Fruit fly (Drosophila melanogaster) whole organism, embryonic: ENCODE data around the gene CG12075.
A peak's percentile ranks its signal among the peaks of the same experiment; 100 is the strongest.

Source experiments
- Abd-B ChIP-seq: fragments of 200-800 bp; sonication (Bioruptor generic); optimal IDR thresholded peaks from 2 replicates; lab custom pipeline; 2018; ENCODE audit warnings: missing biosample characterization, mild to moderate bottlenecking, missing genetic modification characterization, moderate library complexity
- CG13287 ChIP-seq: fragments of 200-800 bp; sonication (Bioruptor generic); IDR thresholded peaks from 2 replicates; pipeline ENCODE4 v1.3.6; 2022; ENCODE audit warnings: missing biosample characterization, missing genetic modification characterization; ENCODE audit not compliant: partially characterized antibody
- CG15479 ChIP-seq: fragments of 200-800 bp; sonication (Bioruptor generic); optimal IDR thresholded peaks from 3 replicates; lab custom pipeline; 2019; ENCODE audit warnings: missing biosample characterization, mild to moderate bottlenecking, missing genetic modification characterization, moderate library complexity
- CG15514 ChIP-seq: fragments of 200-800 bp; sonication (Bioruptor generic); optimal IDR thresholded peaks from 3 replicates; lab custom pipeline; 2017; ENCODE audit warnings: missing biosample characterization, missing genetic modification characterization, mild to moderate bottlenecking, moderate library complexity, missing genetic modification reagents
- CG16813 ChIP-seq: fragments of 200-800 bp; sonication (Bioruptor generic); IDR thresholded peaks from 3 replicates; pipeline ENCODE4 v1.3.6; 2022; ENCODE audit warnings: missing biosample characterization, missing genetic modification characterization; ENCODE audit not compliant: partially characterized antibody
- CG17359 ChIP-seq: fragments of 200-800 bp; sonication (Bioruptor generic); optimal IDR thresholded peaks from 3 replicates; lab custom pipeline; 2018; ENCODE audit warnings: missing biosample characterization, mild to moderate bottlenecking, missing genetic modification characterization, moderate library complexity
- CG2116 ChIP-seq: fragments of 200-800 bp; sonication (Bioruptor generic); optimal IDR thresholded peaks from 3 replicates; lab custom pipeline; 2018; ENCODE audit warnings: missing biosample characterization, mild to moderate bottlenecking, missing genetic modification characterization
- CG2129 ChIP-seq: fragments of 200-800 bp; sonication (Bioruptor generic); IDR thresholded peaks from 2 replicates; pipeline ENCODE4 v1.3.6; 2022; ENCODE audit warnings: missing biosample characterization, missing genetic modification characterization; ENCODE audit not compliant: partially characterized antibody
- CG34224 ChIP-seq: fragments of 200-800 bp; sonication (Bioruptor generic); IDR thresholded peaks from 3 replicates; pipeline ENCODE4 v1.3.6; 2022; ENCODE audit warnings: missing biosample characterization, missing genetic modification characterization; ENCODE audit not compliant: partially characterized antibody
- CG34422 ChIP-seq: fragments of 200-800 bp; sonication (Bioruptor generic); IDR thresholded peaks from 3 replicates; pipeline ENCODE4 v1.3.6; 2022; ENCODE audit warnings: missing biosample characterization, missing genetic modification characterization
- CG3847 ChIP-seq: fragments of 200-800 bp; sonication (Bioruptor generic); IDR thresholded peaks from 2 replicates; pipeline ENCODE4 v1.3.6; 2022; ENCODE audit warnings: missing biosample characterization, missing genetic modification characterization
- CG3995 ChIP-seq: fragments of 200-800 bp; sonication (Bioruptor generic); optimal IDR thresholded peaks from 3 replicates; lab custom pipeline; 2016; ENCODE audit warnings: missing biosample characterization, missing genetic modification characterization
- CG42726 ChIP-seq: fragments of 200-800 bp; sonication (Bioruptor generic); IDR thresholded peaks from 2 replicates; pipeline ENCODE4 v1.3.6; 2022; ENCODE audit warnings: missing biosample characterization, missing genetic modification characterization; ENCODE audit not compliant: partially characterized antibody
- CG6654 ChIP-seq: fragments of 200-800 bp; sonication (Bioruptor generic); optimal IDR thresholded peaks from 2 replicates; lab custom pipeline; 2017; ENCODE audit warnings: missing biosample characterization, mild to moderate bottlenecking, missing genetic modification characterization
- CG6689 ChIP-seq: fragments of 200-800 bp; sonication (Bioruptor generic); IDR thresholded peaks from 2 replicates; pipeline ENCODE4 v1.3.6; 2022; ENCODE audit warnings: missing biosample characterization, missing genetic modification characterization
- CG6791 ChIP-seq: fragments of 200-800 bp; sonication (Bioruptor generic); IDR thresholded peaks from 3 replicates; pipeline ENCODE4 v1.3.6; 2022; ENCODE audit warnings: missing biosample characterization, missing genetic modification characterization; ENCODE audit not compliant: partially characterized antibody
- CG8388 ChIP-seq: fragments of 200-800 bp; sonication (Bioruptor generic); optimal IDR thresholded peaks from 2 replicates; lab custom pipeline; 2019; ENCODE audit warnings: missing biosample characterization, mild to moderate bottlenecking, missing genetic modification characterization, moderate library complexity
- CG9437 ChIP-seq: fragments of 200-800 bp; sonication (Bioruptor generic); optimal IDR thresholded peaks from 2 replicates; lab custom pipeline; 2018; ENCODE audit warnings: missing biosample characterization, mild to moderate bottlenecking, missing genetic modification characterization
- CG9609 ChIP-seq: fragments of 200-800 bp; sonication (Bioruptor generic); optimal IDR thresholded peaks from 3 replicates; lab custom pipeline; 2016; ENCODE audit warnings: missing biosample characterization, missing genetic modification characterization
- Doc3 ChIP-seq: fragments of 200-800 bp; sonication (Bioruptor generic); IDR thresholded peaks from 3 replicates; pipeline ENCODE4 v1.3.6; 2022; ENCODE audit warnings: missing biosample characterization, missing genetic modification characterization; ENCODE audit not compliant: partially characterized antibody
- Dp ChIP-seq: fragments of 200-800 bp; sonication (Bioruptor generic); optimal IDR thresholded peaks from 2 replicates; lab custom pipeline; 2018; ENCODE audit warnings: missing biosample characterization, mild to moderate bottlenecking, missing genetic modification characterization, moderate library complexity
- Dref ChIP-seq: fragments of 200-800 bp; sonication (Bioruptor generic); IDR thresholded peaks from 2 replicates; pipeline ENCODE4 v1.3.6; 2022; ENCODE audit warnings: missing biosample characterization, missing genetic modification characterization
- E2f2 ChIP-seq: fragments of 200-800 bp; sonication (Bioruptor generic); IDR thresholded peaks from 2 replicates; pipeline ENCODE4 v1.3.6; 2022; ENCODE audit warnings: missing biosample characterization, missing genetic modification characterization
- Elba2 ChIP-seq: fragments of 200-800 bp; sonication (Bioruptor generic); optimal IDR thresholded peaks from 3 replicates; lab custom pipeline; 2016; ENCODE audit warnings: missing biosample characterization, missing genetic modification characterization
- HLH4C ChIP-seq: fragments of 200-800 bp; sonication (Bioruptor generic); IDR thresholded peaks from 3 replicates; pipeline ENCODE4 v1.3.6; 2022; ENCODE audit warnings: missing biosample characterization, missing genetic modification characterization; ENCODE audit not compliant: partially characterized antibody
- MBD-R2 ChIP-seq: fragments of 200-800 bp; sonication (Bioruptor generic); IDR thresholded peaks from 2 replicates; pipeline ENCODE4 v1.3.6; 2022; ENCODE audit warnings: missing biosample characterization, missing genetic modification characterization
- Scr ChIP-seq: fragments of 200-800 bp; sonication (Bioruptor generic); IDR thresholded peaks from 2 replicates; pipeline ENCODE4 v1.3.6; 2022; ENCODE audit warnings: missing biosample characterization, missing genetic modification characterization; ENCODE audit not compliant: partially characterized antibody
- Sry-δ ChIP-seq: fragments of 200-800 bp; sonication (Bioruptor generic); optimal IDR thresholded peaks from 2 replicates; lab custom pipeline; 2016; ENCODE audit warnings: missing biosample characterization, missing genetic modification characterization
- amos ChIP-seq: fragments of 200-800 bp; sonication (Bioruptor generic); IDR thresholded peaks from 2 replicates; pipeline ENCODE4 v1.3.6; 2022; ENCODE audit warnings: missing biosample characterization, missing genetic modification characterization; ENCODE audit not compliant: partially characterized antibody
- ato ChIP-seq: fragments of 200-800 bp; sonication (Bioruptor generic); IDR thresholded peaks from 2 replicates; pipeline ENCODE4 v1.3.6; 2022; ENCODE audit warnings: missing biosample characterization, missing genetic modification characterization; ENCODE audit not compliant: partially characterized antibody
- chinmo ChIP-seq: fragments of 200-800 bp; sonication (Bioruptor generic); IDR thresholded peaks from 4 replicates; pipeline ENCODE4 v1.3.6; 2022; ENCODE audit warnings: missing biosample characterization, missing genetic modification characterization; ENCODE audit not compliant: partially characterized antibody
- crp ChIP-seq, 2 experiments: fragments of 200-800 bp; sonication (Bioruptor generic); optimal IDR thresholded peaks; 2 replicates in 1 of 2; 3 replicates in 1 of 2; lab custom pipeline; 2017; ENCODE audit warnings: missing biosample characterization in 2 of 2, missing genetic modification characterization in 2 of 2, mild to moderate bottlenecking in 1 of 2, moderate library complexity in 1 of 2
- dati ChIP-seq: fragments of 200-800 bp; sonication (Bioruptor generic); IDR thresholded peaks from 2 replicates; pipeline ENCODE4 v1.3.6; 2022; ENCODE audit warnings: missing biosample characterization, missing genetic modification characterization
- dm ChIP-seq: fragments of 200-800 bp; sonication (Bioruptor generic); optimal IDR thresholded peaks from 3 replicates; lab custom pipeline; 2016; ENCODE audit warnings: missing biosample characterization, missing genetic modification characterization
- gfzf ChIP-seq: fragments of 200-800 bp; sonication (Bioruptor generic); optimal IDR thresholded peaks from 2 replicates; lab custom pipeline; 2016; ENCODE audit warnings: missing biosample characterization, mild to moderate bottlenecking, missing genetic modification characterization, moderate library complexity
- hb ChIP-seq: fragments of 200-800 bp; sonication (Bioruptor generic); IDR thresholded peaks from 3 replicates; pipeline ENCODE4 v1.3.6; 2022; ENCODE audit warnings: missing biosample characterization, missing genetic modification characterization; ENCODE audit not compliant: partially characterized antibody
- hbn ChIP-seq: fragments of 200-800 bp; sonication (Bioruptor generic); IDR thresholded peaks from 2 replicates; pipeline ENCODE4 v1.3.6; 2022; ENCODE audit warnings: missing biosample characterization, missing genetic modification characterization; ENCODE audit not compliant: partially characterized antibody
- inv ChIP-seq: fragments of 200-800 bp; sonication (Bioruptor generic); IDR thresholded peaks from 2 replicates; pipeline ENCODE4 v1.3.6; 2022; ENCODE audit warnings: missing biosample characterization, missing genetic modification characterization; ENCODE audit not compliant: partially characterized antibody
- knrl ChIP-seq: fragments of 200-800 bp; sonication (Bioruptor generic); IDR thresholded peaks from 3 replicates; pipeline ENCODE4 v1.3.6; 2022; ENCODE audit warnings: missing biosample characterization, missing genetic modification characterization; ENCODE audit not compliant: partially characterized antibody
- nerfin-2 ChIP-seq: fragments of 200-800 bp; sonication (Bioruptor generic); IDR thresholded peaks from 2 replicates; pipeline ENCODE4 v1.3.6; 2022; ENCODE audit warnings: missing biosample characterization, missing genetic modification characterization; ENCODE audit not compliant: partially characterized antibody
- pzg ChIP-seq: fragments of 200-800 bp; sonication (Bioruptor generic); optimal IDR thresholded peaks from 3 replicates; lab custom pipeline; 2018; ENCODE audit warnings: missing biosample characterization, mild to moderate bottlenecking, missing genetic modification characterization, moderate library complexity
- row ChIP-seq: fragments of 200-800 bp; sonication (Bioruptor generic); IDR thresholded peaks from 3 replicates; pipeline ENCODE4 v1.3.6; 2022; ENCODE audit warnings: missing biosample characterization, missing genetic modification characterization
- sens ChIP-seq: fragments of 200-800 bp; sonication (Bioruptor generic); peaks from one replicate; lab custom pipeline; 2016; ENCODE audit warnings: missing biosample characterization, missing genetic modification characterization
- stwl ChIP-seq: fragments of 200-800 bp; sonication (Bioruptor generic); optimal IDR thresholded peaks from 3 replicates; lab custom pipeline; 2018; ENCODE audit warnings: missing biosample characterization, mild to moderate bottlenecking, missing genetic modification characterization, moderate library complexity
- tup ChIP-seq: fragments of 200-800 bp; sonication (Bioruptor generic); optimal IDR thresholded peaks from 2 replicates; lab custom pipeline; 2016; ENCODE audit warnings: missing biosample characterization, mild to moderate bottlenecking, missing genetic modification characterization, moderate library complexity
- unpg ChIP-seq: fragments of 200-800 bp; sonication (Bioruptor generic); optimal IDR thresholded peaks from 3 replicates; lab custom pipeline; 2018; ENCODE audit warnings: missing biosample characterization, mild to moderate bottlenecking, missing genetic modification characterization, moderate library complexity

Gene CG12075

dm6 chrX:8901447-8901846 lies 63.3 kb downstream of the CG12075 start, which contains the start of gene Rbm13 (continued):
- TF ChIP-seq row (GFP tag; lab: Robert Waterston, UW) = peak; percentile 47; the same call in 2 of the 3 replicates
- 0 out of 3 replicates have a peak, but pooled peaks have one; percentile 43 for TF ChIP-seq hb (GFP tag; lab: Robert Waterston, UW)
- no peak for TF ChIP-seq CG9609 (GFP tag; lab: Kevin White, UChicago)
- TF ChIP-seq CG3995 (GFP tag; lab: Kevin White, UChicago) = peak; percentile 77
- peak; percentile 75 for TF ChIP-seq Dp
- TF ChIP-seq gfzf = peak; percentile 34
- no peak for TF ChIP-seq CG9437 (GFP tag; lab: Kevin White, UChicago)
- peak; percentile 52; the same call in 1 of the 2 replicates for TF ChIP-seq hbn
- peak; percentile 56 for TF ChIP-seq pzg (GFP tag; lab: Kevin White, UChicago)
- peak; percentile 27 for TF ChIP-seq MBD-R2 (GFP tag; lab: Robert Waterston, UW)
- peak; percentile 50; the same call in 2 of the 3 replicates for TF ChIP-seq knrl (GFP tag; lab: Robert Waterston, UW)
- TF ChIP-seq E2f2 (GFP tag; lab: Robert Waterston, UW) = peak; percentile 83
- TF ChIP-seq tup (GFP tag; lab: Kevin White, UChicago) = no peak
- peak in 1 of 2 experiments; percentile 69 for TF ChIP-seq crp (GFP tag; optimal IDR thresholded peaks at IDR 0.05; lab: Kevin White, UChicago)
- no peak for TF ChIP-seq CG17359 (tag; lab: Kevin White, UChicago)
- TF ChIP-seq CG15514 (GFP tag; lab: Kevin White, UChicago) = peak; percentile 12
- peak; percentile 70 for TF ChIP-seq amos (GFP tag; lab: Robert Waterston, UW)
- TF ChIP-seq inv (GFP tag; lab: Robert Waterston, UW) = peak; percentile 30; the same call in 1 of the 2 replicates
- peak; percentile 28; the same call in 1 of the 2 replicates for TF ChIP-seq CG3847 (GFP tag; lab: Robert Waterston, UW)
- TF ChIP-seq HLH4C (GFP tag; lab: Robert Waterston, UW) = peak; percentile 65
- TF ChIP-seq CG6654 = no peak
- 0 out of 2 replicates have a peak, but pooled peaks have one; percentile 14 for TF ChIP-seq CG2129 (GFP tag; lab: Robert Waterston, UW)
- TF ChIP-seq CG6791 (GFP tag; lab: Robert Waterston, UW) = peak; percentile 53
- TF ChIP-seq Elba2 = no peak
- no peak for TF ChIP-seq dati
- TF ChIP-seq ato (GFP tag; lab: Robert Waterston, UW) = peak; percentile 78
- TF ChIP-seq CG34422 = peak; percentile 48; the same call in 1 of the 3 replicates
- TF ChIP-seq CG42726 (GFP tag; lab: Robert Waterston, UW) = peak; percentile 28; the same call in 1 of the 2 replicates
- peak; percentile 24 for TF ChIP-seq sens (GFP tag; lab: Kevin White, UChicago)
- TF ChIP-seq CG6689 (GFP tag; lab: Robert Waterston, UW) = no peak
- TF ChIP-seq CG13287 = peak; percentile 59
- peak; percentile 43; the same call in 1 of the 4 replicates for TF ChIP-seq chinmo (GFP tag; lab: Robert Waterston, UW)
- TF ChIP-seq stwl (tag; lab: Kevin White, UChicago) = peak; percentile 66
- 0 out of 3 replicates have a peak, but pooled peaks have one; percentile 43 for TF ChIP-seq CG34224
- peak; percentile 80 for TF ChIP-seq dm (GFP tag; lab: Kevin White, UChicago)
- TF ChIP-seq CG8388 = peak; percentile 54
- peak; percentile 90 for TF ChIP-seq Dref (GFP tag; lab: Robert Waterston, UW)
- TF ChIP-seq unpg = no peak
- peak; percentile 38 for TF ChIP-seq CG2116 (GFP tag; lab: Kevin White, UChicago)
- peak; percentile 69 for TF ChIP-seq Scr (GFP tag; lab: Robert Waterston, UW)
- TF ChIP-seq Sry-δ (GFP tag; lab: Kevin White, UChicago) = peak; percentile 61
- TF ChIP-seq nerfin-2 = peak; percentile 28; the same call in 1 of the 2 replicates
- TF ChIP-seq CG15479 (GFP tag; lab: Kevin White, UChicago) = peak; percentile 48
- 0 out of 3 replicates have a peak, but pooled peaks have one; percentile 19 for TF ChIP-seq Doc3 (GFP tag; lab: Robert Waterston, UW)
- no peak for TF ChIP-seq Abd-B (GFP tag; lab: Kevin White, UChicago)
- TF ChIP-seq CG16813 = peak; percentile 52; the same call in 2 of the 3 replicates
